Worm (Caenorhabditis elegans) whole organism, early embryonic: Measurements from ENCODE around the gene C33F10.11.

Source experiments
- ama-1 ChIP-seq: fragments of 150-350 bp; optimal IDR thresholded peaks from 2 replicates; lab custom pipeline; 2014
- ceh-13 ChIP-seq: fragments of 200-800 bp; sonication (Bioruptor generic); optimal IDR thresholded peaks from 2 replicates; lab custom pipeline; 2018; ENCODE audit warnings: mild to moderate bottlenecking, missing genetic modification characterization, missing compliant biosample characterization
- hmbx-1 ChIP-seq: sonication (generic microtip); optimal IDR thresholded peaks from 2 replicates; lab custom pipeline; 2016; ENCODE audit warnings: mild to moderate bottlenecking, missing genetic modification characterization, missing compliant biosample characterization
- pes-1 ChIP-seq: fragments of 200-800 bp; sonication (Bioruptor generic); IDR thresholded peaks from 2 replicates; pipeline ENCODE4 v1.3.6; 2022; ENCODE audit warnings: missing genetic modification reagents, missing genetic modification characterization, missing compliant biosample characterization
- scrt-1 ChIP-seq: fragments of 200-800 bp; sonication (Bioruptor generic); IDR thresholded peaks from 2 replicates; pipeline ENCODE4 v1.3.6; 2022; ENCODE audit warnings: missing genetic modification characterization, missing compliant biosample characterization
- sea-1 ChIP-seq: fragments of 200-800 bp; sonication (Bioruptor generic); conservative IDR thresholded peaks from 2 replicates; pipeline ENCODE4 v1.3.6; 2022; ENCODE audit warnings: missing genetic modification characterization, missing compliant biosample characterization
- tbx-11 ChIP-seq: fragments of 200-800 bp; sonication (Bioruptor generic); IDR thresholded peaks from 2 replicates; pipeline ENCODE4 v1.3.6; 2022; ENCODE audit warnings: missing genetic modification characterization, missing compliant biosample characterization
- tbx-37 ChIP-seq: fragments of 200-800 bp; sonication (Bioruptor generic); conservative IDR thresholded peaks from 2 replicates; pipeline ENCODE4 v1.3.6; 2022; ENCODE audit warnings: missing genetic modification reagents, missing genetic modification characterization, missing compliant biosample characterization

DNA sequence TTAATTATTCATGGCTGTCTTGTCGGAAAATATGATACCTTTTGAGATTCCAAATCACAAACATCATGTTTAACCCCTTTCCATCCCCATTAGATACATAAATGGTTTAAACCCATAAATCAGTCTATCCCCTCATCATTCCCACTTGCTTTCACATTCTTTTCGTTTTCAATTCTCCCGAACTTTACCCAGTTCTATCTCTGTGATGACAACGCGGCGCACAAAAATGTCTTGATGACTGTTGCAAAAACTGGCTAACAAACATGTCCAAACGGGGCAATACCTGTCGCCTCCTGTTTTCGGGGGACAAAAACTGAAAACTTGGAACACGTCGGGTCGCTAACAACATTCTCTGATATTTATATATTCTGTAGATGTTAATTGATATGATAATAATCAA is 31.4 kb upstream of the C33F10.11 start:
- TF ChIP-seq sea-1 (GFP tag; lab: Robert Waterston, UW) (no peak), tbx-11 (no peak), ama-1 (lab: Kevin White, UChicago) (no peak), scrt-1 (no peak), ceh-13 (GFP tag; lab: Kevin White, UChicago) (no peak), pes-1 (GFP tag; lab: Robert Waterston, UW) (no peak), hmbx-1 (tag; lab: Kevin White, UChicago) (no peak), tbx-37 (GFP tag; lab: Robert Waterston, UW) (no peak)
